Worm (Caenorhabditis elegans) whole organism, L4 larva: ENCODE results near the gene F11D11.6.
A peak's percentile ranks its signal among the peaks of the same experiment; 100 is the strongest.

Source experiments
- D1046.2 ChIP-seq: fragments of 200-800 bp; sonication (Bioruptor generic); IDR thresholded peaks from 2 replicates; pipeline ENCODE4 v1.3.6; 2022; ENCODE audit warnings: missing genetic modification characterization, missing compliant biosample characterization
- aha-1 ChIP-seq: fragments of 150-350 bp; peaks from one replicate; lab custom pipeline; 2014; ENCODE audit warnings: missing biosample characterization, missing genetic modification characterization
- arid-1 ChIP-seq: fragments of 200-800 bp; sonication (Bioruptor generic); conservative IDR thresholded peaks from 2 replicates; pipeline ENCODE4 v1.3.6; 2022; ENCODE audit warnings: missing genetic modification reagents, missing genetic modification characterization, missing compliant biosample characterization
- ceh-82 ChIP-seq: sonication (generic microtip); optimal IDR thresholded peaks from 2 replicates; lab custom pipeline; 2017; ENCODE audit warnings: missing biosample characterization, missing genetic modification characterization
- daf-16 ChIP-seq, 3 experiments: sonication (generic microtip); optimal IDR thresholded peaks; 2 replicates each; lab custom pipeline; 2016 to 2017; ENCODE audit warnings: missing genetic modification characterization in 3 of 3, missing genetic modification reagents in 3 of 3, mild to moderate bottlenecking in 2 of 3, missing compliant biosample characterization in 2 of 3, missing biosample characterization in 1 of 3, moderate library complexity in 1 of 3
- dmd-9 ChIP-seq: fragments of 200-800 bp; sonication (Bioruptor generic); IDR thresholded peaks from 2 replicates; pipeline ENCODE4 v1.3.6; 2022; ENCODE audit warnings: missing genetic modification reagents, missing genetic modification characterization, missing compliant biosample characterization
- hmg-1.1 ChIP-seq: fragments of 200-800 bp; sonication (Bioruptor generic); IDR thresholded peaks from 2 replicates; pipeline ENCODE4 v1.3.6; 2022; ENCODE audit warnings: missing genetic modification reagents, missing genetic modification characterization, missing compliant biosample characterization
- lin-1 ChIP-seq: fragments of 200-800 bp; sonication (Bioruptor generic); IDR thresholded peaks from 2 replicates; pipeline ENCODE4 v1.3.6; 2022; ENCODE audit warnings: missing genetic modification reagents, missing genetic modification characterization, missing compliant biosample characterization
- madf-9 ChIP-seq: fragments of 200-800 bp; sonication (Bioruptor generic); conservative IDR thresholded peaks from 2 replicates; pipeline ENCODE4 v1.3.6; 2022; ENCODE audit warnings: missing genetic modification reagents, missing genetic modification characterization, missing compliant biosample characterization
- nhr-77 ChIP-seq: fragments of 150-350 bp; optimal IDR thresholded peaks from 2 replicates; lab custom pipeline; 2014; ENCODE audit warnings: missing biosample characterization, missing genetic modification characterization
- pqm-1 ChIP-seq: sonication (generic microtip); optimal IDR thresholded peaks from 2 replicates; lab custom pipeline; 2017; ENCODE audit warnings: missing biosample characterization, missing genetic modification characterization
- unc-62 ChIP-seq, 3 experiments: fragments of 150-350 bp in 1 of 3; sonication (generic microtip); optimal IDR thresholded peaks in 2 of 3; peaks in 1 of 3; 1 replicate in 1 of 3; 2 replicates in 2 of 3; lab custom pipeline; 2014 to 2017; ENCODE audit warnings: missing biosample characterization in 3 of 3, missing genetic modification characterization in 3 of 3, missing genetic modification reagents in 3 of 3, missing genotype in 1 of 3
- zip-11 ChIP-seq: fragments of 200-800 bp; sonication (Bioruptor generic); IDR thresholded peaks from 2 replicates; pipeline ENCODE4 v1.3.6; 2022; ENCODE audit warnings: missing genetic modification characterization, missing compliant biosample characterization

F11D11.6 gene

DNA sequence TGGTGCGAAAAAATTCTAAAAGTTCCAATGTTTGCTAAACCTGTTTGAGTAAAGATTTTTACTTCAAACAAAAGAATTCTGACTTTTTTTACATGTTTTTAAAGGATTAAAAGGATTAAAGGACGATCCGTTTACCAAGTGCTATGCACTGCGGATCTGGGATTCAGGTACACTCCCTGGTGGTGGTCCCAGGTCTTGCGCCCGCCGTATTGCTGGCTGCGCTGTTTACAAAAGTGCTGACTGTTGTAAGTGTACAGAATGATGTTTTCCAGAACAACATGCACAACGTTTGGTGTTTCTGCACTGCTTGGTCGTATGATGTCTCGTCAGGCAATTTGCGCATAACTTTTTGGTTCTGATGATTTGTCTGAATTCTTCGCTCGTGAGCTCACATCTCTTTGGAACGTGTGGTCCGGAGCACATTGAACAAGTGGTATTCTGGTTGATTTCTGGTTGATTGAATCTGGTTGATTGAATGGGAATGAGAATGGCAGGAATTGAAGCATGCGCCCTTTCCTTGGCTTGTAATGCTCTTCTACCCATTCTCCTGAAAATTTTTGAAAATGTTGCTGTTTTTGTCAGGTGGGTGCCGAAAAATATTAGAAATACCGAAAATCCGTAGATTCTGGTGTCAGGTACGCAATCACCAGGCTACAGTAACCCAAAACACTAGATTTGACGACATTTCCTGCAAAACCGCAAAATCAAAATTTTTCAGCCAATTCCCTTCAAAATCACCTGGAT lies 47.4 kb downstream of the F11D11.6 start (continued):
- TF ChIP-seq ceh-82 (tag; lab: Kevin White, UChicago), result no peak
- TF ChIP-seq D1046.2, result 0 out of 2 replicates have a peak, but pooled peaks have one; percentile 24
- no peak for TF ChIP-seq nhr-77 (tag; lab: Kevin White, UChicago)
- TF ChIP-seq lin-1 (GFP tag; lab: Robert Waterston, UW), result no peak
- no peak for TF ChIP-seq madf-9 (GFP tag; lab: Robert Waterston, UW)
- no peak for TF ChIP-seq aha-1 (tag; lab: Kevin White, UChicago)
- TF ChIP-seq hmg-1.1 (GFP tag; lab: Robert Waterston, UW), result no peak
- peak in 1 of 2 experiments; percentile 83 for TF ChIP-seq unc-62 (GFP tag; optimal IDR thresholded peaks at IDR 0.05 in 1 of 2; lab: Kevin White, UChicago)
- TF ChIP-seq unc-62 (tag; optimal IDR thresholded peaks at IDR 0.05; lab: Kevin White, UChicago), result no peak
- no peak for TF ChIP-seq arid-1 (GFP tag; lab: Robert Waterston, UW)
- no peak for TF ChIP-seq pqm-1
- TF ChIP-seq dmd-9, result peak; percentile 63; the same call in 1 of the 2 replicates
- no peak for TF ChIP-seq zip-11 (GFP tag; lab: Robert Waterston, UW)
- TF ChIP-seq daf-16 (GFP tag; optimal IDR thresholded peaks at IDR 0.05; lab: Kevin White, UChicago), result no peak
- no peak for TF ChIP-seq daf-16 (tag; optimal IDR thresholded peaks at IDR 0.05; lab: Kevin White, UChicago)
